Worm (Caenorhabditis elegans): Measurements from ENCODE around the gene Y49F6B.2.
A peak's percentile ranks its signal among the peaks of the same experiment; 100 is the strongest.

Gene Y49F6B.2

ce11 chrII:3502520-3503323 lies at the start of gene Y49F6B.2, which contains the start of gene col-71 (continued):
- TF ChIP-seq nhr-47 (tag; optimal IDR thresholded peaks at IDR 0.05) (peak; percentile 90), ceh-90 (tag; optimal IDR thresholded peaks at IDR 0.05) (peak; percentile 91), snu-23 (GFP tag; optimal IDR thresholded peaks at IDR 0.05) (peak; percentile 86), grh-1 (GFP tag; IDR thresholded peaks at IDR 0.05) (peak; percentile 57), vab-15 (tag; optimal IDR thresholded peaks at IDR 0.05) (peak; percentile 47), nhr-11 (tag; optimal IDR thresholded peaks at IDR 0.05) (peak; percentile 22), fkh-8 (tag; optimal IDR thresholded peaks at IDR 0.05) (peak; percentile 86), snpc-4 (tag; optimal IDR thresholded peaks at IDR 0.05) (peak; percentile 58), fos-1 (tag; optimal IDR thresholded peaks at IDR 0.05) (peak; percentile 64), ceh-88 (GFP tag; IDR thresholded peaks at IDR 0.05) (peak; percentile 41; the same call in 1 of the 2 replicates), aha-1 (tag; optimal IDR thresholded peaks at IDR 0.05) (no peak), unc-86 (tag; optimal IDR thresholded peaks at IDR 0.05) (peak; percentile 75), swsn-7 (tag; optimal IDR thresholded peaks at IDR 0.05) (peak; percentile 81), ces-1 (GFP tag; optimal IDR thresholded peaks at IDR 0.05) (peak; percentile 85), lin-39 (tag; optimal IDR thresholded peaks at IDR 0.05) (peak; percentile 64), alr-1 (tag; optimal IDR thresholded peaks at IDR 0.05; ENCODE audit: borderline replicate concordance) (no peak), sup-37 (GFP tag; optimal IDR thresholded peaks at IDR 0.05) (no peak), nhr-90 (tag; optimal IDR thresholded peaks at IDR 0.05; ENCODE audit: poor library complexity) (peak; percentile 89), ztf-11 (tag; optimal IDR thresholded peaks at IDR 0.05) (peak in 1 of 2 experiments; percentile 90), tbx-2 (tag; optimal IDR thresholded peaks at IDR 0.05) (peak; percentile 89), nhr-237 (tag; optimal IDR thresholded peaks at IDR 0.05) (peak; percentile 40), pag-3 (tag; optimal IDR thresholded peaks at IDR 0.05; ENCODE audit: borderline replicate concordance, insufficient read depth) (no peak), nhr-77 (tag; optimal IDR thresholded peaks at IDR 0.05) (peak; percentile 11), C34B4.2 (tag; optimal IDR thresholded peaks at IDR 0.05) (no peak), mdl-1 (tag; optimal IDR thresholded peaks at IDR 0.05) (peak in 1 of 2 experiments; percentile 53), hlh-4 (tag; optimal IDR thresholded peaks at IDR 0.05) (no peak), efl-1 (optimal IDR thresholded peaks at IDR 0.05) (peak; percentile 78 to 79), efl-1 (GFP tag; optimal IDR thresholded peaks at IDR 0.05 in 1 of 2) (peak; percentile 80 to 97), ceh-63 (GFP tag; optimal IDR thresholded peaks at IDR 0.05) (no peak), unc-130 (tag; optimal IDR thresholded peaks at IDR 0.05) (peak; percentile 24), sptf-1 (tag; optimal IDR thresholded peaks at IDR 0.05) (no peak), dpl-1 (GFP tag; optimal IDR thresholded peaks at IDR 0.05) (peak; percentile 65 to 79 (median 74)), hlh-17 (GFP tag; optimal IDR thresholded peaks at IDR 0.05; ENCODE audit: borderline replicate concordance) (no peak)

ce11 chrII:3453521-3453920 lies 49.2 kb upstream of the Y49F6B.2 start, which contains the start of gene C16C8.11:
TSS of gene C16C8.11 (plus strand) at chrII:3453708.
- no peak for TF ChIP-seq grh-1 (GFP tag; IDR thresholded peaks at IDR 0.05)
- TF ChIP-seq fkh-8 (tag; optimal IDR thresholded peaks at IDR 0.05): no peak
- no peak for TF ChIP-seq nhr-85 (tag)
- no peak for TF ChIP-seq unc-86 (tag; optimal IDR thresholded peaks at IDR 0.05)
- TF ChIP-seq C16A3.4 (tag; optimal IDR thresholded peaks at IDR 0.05): no peak
- TF ChIP-seq nhr-47 (tag; optimal IDR thresholded peaks at IDR 0.05): no peak
- no peak for TF ChIP-seq nhr-90 (tag; optimal IDR thresholded peaks at IDR 0.05; ENCODE audit: poor library complexity)
- TF ChIP-seq fos-1 (tag; optimal IDR thresholded peaks at IDR 0.05): no peak
- TF ChIP-seq nhr-19 (GFP tag; conservative IDR thresholded peaks at IDR 0.05): no peak
- no peak for TF ChIP-seq ztf-4 (tag; optimal IDR thresholded peaks at IDR 0.05)

ce11 chrII:3458209-3458608 lies 44.6 kb upstream of the Y49F6B.2 start, which contains the start of the genes C16C8.26 and C16C8.19:
TSS of gene C16C8.26 (minus strand) at chrII:3458309.
TSS of gene C16C8.19 (plus strand) at chrII:3458487.
- no peak for TF ChIP-seq dsc-1 (tag; optimal IDR thresholded peaks at IDR 0.05)
- TF ChIP-seq elt-3 (tag; optimal IDR thresholded peaks at IDR 0.05): no peak
- TF ChIP-seq nhr-71 (tag; optimal IDR thresholded peaks at IDR 0.05): no peak
- no peak for TF ChIP-seq Y116A8C.19 (tag; optimal IDR thresholded peaks at IDR 0.05; ENCODE audit: borderline replicate concordance)
- no peak for TF ChIP-seq pag-3 (tag; optimal IDR thresholded peaks at IDR 0.05; ENCODE audit: borderline replicate concordance, insufficient read depth)
- no peak for TF ChIP-seq hlh-17 (GFP tag; optimal IDR thresholded peaks at IDR 0.05; ENCODE audit: borderline replicate concordance)
- no peak for TF ChIP-seq mef-2 (tag; optimal IDR thresholded peaks at IDR 0.05)
- TF ChIP-seq ceh-88 (GFP tag; IDR thresholded peaks at IDR 0.05): no peak
- no peak for TF ChIP-seq mdl-1 (tag; optimal IDR thresholded peaks at IDR 0.05)
- no peak for TF ChIP-seq unc-30 (tag; optimal IDR thresholded peaks at IDR 0.05)
- no peak for TF ChIP-seq ztf-11 (tag; optimal IDR thresholded peaks at IDR 0.05)
- TF ChIP-seq xbp-1 (tag; optimal IDR thresholded peaks at IDR 0.05): no peak

All from whole organism, L1 larva.